Worm (Caenorhabditis elegans): ENCODE measurements around the gene C54F6.3.

C54F6.3 gene

ce11 chrV:7545187-7545586 is 12.1 kb downstream of the C54F6.3 start, which contains the start of the genes C54F6.19 and nhx-3:
TSS of gene C54F6.19 (plus strand) at chrV:7545487.
TSS of gene nhx-3 (minus strand) at chrV:7545523.
- TF ChIP-seq daf-8 (GFP tag; IDR thresholded peaks at IDR 0.05) (no peak), egl-43 (GFP tag; IDR thresholded peaks at IDR 0.05) (no peak)

ce11 chrV:7547479-7547878 is 14.4 kb downstream of the C54F6.3 start, which contains the start of gene ftn-1:
TSS of gene ftn-1 (minus strand) at chrV:7547579.
- no peak for TF ChIP-seq daf-16 (GFP tag; optimal IDR thresholded peaks at IDR 0.05)
- TF ChIP-seq daf-16 (tag; optimal IDR thresholded peaks at IDR 0.05): peak; percentile 74
- no peak for TF ChIP-seq gei-8 (GFP tag; optimal IDR thresholded peaks at IDR 0.05)
- peak; percentile 37 for TF ChIP-seq ama-1 (optimal IDR thresholded peaks at IDR 0.05)
- no peak for TF ChIP-seq nhr-77 (tag; optimal IDR thresholded peaks at IDR 0.05)
- peak in 1 of 2 experiments; percentile 48 for TF ChIP-seq unc-62 (GFP tag; optimal IDR thresholded peaks at IDR 0.05 in 1 of 2)
- TF ChIP-seq unc-62 (tag; optimal IDR thresholded peaks at IDR 0.05): no peak
- no peak for TF ChIP-seq jun-1 (tag; optimal IDR thresholded peaks at IDR 0.05)

DNA sequence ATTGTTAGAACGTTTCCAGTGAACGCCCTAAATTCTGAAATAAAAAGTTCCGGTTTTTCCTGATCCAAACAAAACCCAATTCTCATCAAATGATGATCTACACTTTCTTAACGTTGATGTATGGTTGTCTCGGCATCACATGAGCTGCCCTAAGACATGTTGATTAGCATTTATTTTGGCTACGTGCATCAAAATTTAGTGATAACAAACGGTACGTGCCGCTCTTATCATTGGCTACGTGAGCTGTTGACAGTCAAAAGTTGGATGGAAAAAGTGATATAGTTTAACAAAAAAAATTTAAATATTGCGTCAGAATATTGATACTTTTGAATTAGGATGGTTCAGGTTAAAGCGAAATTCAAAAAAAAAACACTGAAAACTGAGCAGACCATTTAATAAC is 15.0 kb downstream of the C54F6.3 start:
- no peak for TF ChIP-seq ces-1 (GFP tag; optimal IDR thresholded peaks at IDR 0.05)
- TF ChIP-seq skn-1 (tag; optimal IDR thresholded peaks at IDR 0.05): no peak
- TF ChIP-seq madf-9 (GFP tag; conservative IDR thresholded peaks at IDR 0.05): no peak
- TF ChIP-seq nhr-102 (tag; optimal IDR thresholded peaks at IDR 0.05): no peak
- no peak for TF ChIP-seq ceh-20 (GFP tag; IDR thresholded peaks at IDR 0.05)
- TF ChIP-seq zfp-3 (GFP tag; conservative IDR thresholded peaks at IDR 0.05): no peak
- TF ChIP-seq dmd-8 (GFP tag; IDR thresholded peaks at IDR 0.05): no peak
- no peak for TF ChIP-seq F10B5.3 (tag; optimal IDR thresholded peaks at IDR 0.05)
- no peak for TF ChIP-seq tag-97 (GFP tag; IDR thresholded peaks at IDR 0.05)
- no peak for TF ChIP-seq lin-15B (tag; optimal IDR thresholded peaks at IDR 0.05)
- TF ChIP-seq ceh-82 (tag; optimal IDR thresholded peaks at IDR 0.05): no peak
- no peak for TF ChIP-seq Y48G9A.11 (GFP tag; IDR thresholded peaks at IDR 0.05)
- peak; percentile 99 for TF ChIP-seq aha-1 (tag)
- no peak for TF ChIP-seq mdl-1 (tag; optimal IDR thresholded peaks at IDR 0.05)
- TF ChIP-seq F37D6.2 (tag; optimal IDR thresholded peaks at IDR 0.05): no peak
- TF ChIP-seq daf-12 (tag; optimal IDR thresholded peaks at IDR 0.05): no peak
- TF ChIP-seq lin-29 (GFP tag; IDR thresholded peaks at IDR 0.05): no peak
- no peak for TF ChIP-seq madf-5 (GFP tag; IDR thresholded peaks at IDR 0.05)
- no peak for TF ChIP-seq lin-39 (tag; optimal IDR thresholded peaks at IDR 0.05)
- TF ChIP-seq nhr-77 (tag; optimal IDR thresholded peaks at IDR 0.05): no peak
- peak; percentile 48 for TF ChIP-seq pqm-1 (tag; optimal IDR thresholded peaks at IDR 0.05)
- no peak for TF ChIP-seq daf-8 (GFP tag; IDR thresholded peaks at IDR 0.05)
- no peak for TF ChIP-seq snpc-1.2 (GFP tag; IDR thresholded peaks at IDR 0.05)
- no peak for TF ChIP-seq nhr-42 (GFP tag; IDR thresholded peaks at IDR 0.05)
- peak; percentile 66 for TF ChIP-seq dmd-6 (GFP tag; IDR thresholded peaks at IDR 0.05)
- TF ChIP-seq hif-1 (tag; optimal IDR thresholded peaks at IDR 0.05): peak in 1 of 2 experiments; percentile 70
- no peak for TF ChIP-seq Y5F2A.4 (GFP tag; optimal IDR thresholded peaks at IDR 0.05)
- TF ChIP-seq nhr-10 (tag; optimal IDR thresholded peaks at IDR 0.05): no peak
- no peak for TF ChIP-seq egl-43 (GFP tag; IDR thresholded peaks at IDR 0.05)
- TF ChIP-seq hlh-30 (tag; optimal IDR thresholded peaks at IDR 0.05; ENCODE audit: insufficient read depth): peak; percentile 40
- TF ChIP-seq R02D3.7 (tag; optimal IDR thresholded peaks at IDR 0.05): no peak
- TF ChIP-seq unc-39 (tag; optimal IDR thresholded peaks at IDR 0.05): no peak
- TF ChIP-seq T20F7.1 (GFP tag; optimal IDR thresholded peaks at IDR 0.05): no peak
- no peak for TF ChIP-seq Y75B8A.6 (GFP tag; IDR thresholded peaks at IDR 0.05)
- TF ChIP-seq lim-7 (GFP tag; IDR thresholded peaks at IDR 0.05): no peak
- no peak for TF ChIP-seq nhr-6 (tag; optimal IDR thresholded peaks at IDR 0.05)
- no peak for TF ChIP-seq zfp-2 (tag; optimal IDR thresholded peaks at IDR 0.05)
- TF ChIP-seq ctbp-1 (GFP tag; IDR thresholded peaks at IDR 0.05): no peak
- no peak for TF ChIP-seq daf-16 (GFP tag; optimal IDR thresholded peaks at IDR 0.05)
- TF ChIP-seq daf-16 (tag; optimal IDR thresholded peaks at IDR 0.05): peak; percentile 97

Data from whole organism, L4 larva.